Worm (Caenorhabditis elegans): ENCODE results near the gene cpt-3.

DNA sequence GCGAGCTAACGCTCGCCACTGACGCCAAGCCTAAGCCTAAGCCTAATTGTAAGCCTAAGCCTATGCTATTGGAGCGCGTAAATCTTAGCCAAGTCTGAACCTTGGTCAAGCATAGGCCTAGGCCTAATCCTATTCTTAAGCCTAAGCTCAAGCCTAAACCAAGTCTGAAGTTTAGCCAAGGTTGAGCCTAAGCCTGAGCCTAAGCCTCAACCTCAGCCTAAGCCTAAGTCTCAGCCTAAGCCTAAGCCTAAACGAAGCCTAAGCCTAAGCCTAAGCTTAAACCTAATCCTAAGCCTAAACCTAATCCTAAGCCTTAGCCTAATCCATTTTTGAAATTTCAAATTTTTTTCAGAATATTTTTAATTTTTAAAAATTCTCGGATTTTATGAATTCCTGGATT lies 22.6 kb upstream of the cpt-3 start:
- TF ChIP-seq ces-1 (GFP tag; optimal IDR thresholded peaks at IDR 0.05) (no peak), nhr-28 (tag; optimal IDR thresholded peaks at IDR 0.05) (no peak), nhr-25 (tag; optimal IDR thresholded peaks at IDR 0.05; ENCODE audit: borderline replicate concordance, insufficient read depth) (no peak), pqm-1 (tag; optimal IDR thresholded peaks at IDR 0.05) (no peak), snpc-4 (tag; optimal IDR thresholded peaks at IDR 0.05) (no peak), skn-1 (tag; optimal IDR thresholded peaks at IDR 0.05) (no peak), nhr-10 (tag; optimal IDR thresholded peaks at IDR 0.05) (no peak), madf-5 (GFP tag; IDR thresholded peaks at IDR 0.05) (no peak), nhr-237 (tag; optimal IDR thresholded peaks at IDR 0.05) (no peak), F37D6.2 (tag; optimal IDR thresholded peaks at IDR 0.05) (no peak), F49E8.2 (tag; optimal IDR thresholded peaks at IDR 0.05; ENCODE audit: borderline replicate concordance) (no peak), nhr-6 (tag; optimal IDR thresholded peaks at IDR 0.05) (no peak)

Measured in whole organism, L4 larva.